Worm (Caenorhabditis elegans): ENCODE data around the gene C08F8.3.

The C08F8.3 gene

DNA sequence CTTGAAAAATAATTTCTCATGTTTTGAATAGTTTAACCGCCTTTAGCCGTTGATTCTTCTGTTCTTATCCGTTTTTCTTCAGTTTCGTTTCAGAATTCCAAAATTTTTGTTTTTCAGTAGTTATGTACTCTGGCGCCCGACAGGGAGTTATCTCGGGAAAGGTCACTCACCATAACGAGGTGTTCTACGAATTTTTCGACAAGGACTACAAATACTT, 11.7 kb upstream of the C08F8.3 start, which contains the start of gene F01G4.4:
Gene F01G4.4 (plus strand): TSS at position 118 of the 217 bp plus-strand sequence.
- TF ChIP-seq nhr-237 (tag; optimal IDR thresholded peaks at IDR 0.05) = no peak
- no peak for TF ChIP-seq elt-3 (tag; optimal IDR thresholded peaks at IDR 0.05)
- TF ChIP-seq egl-5 (tag; optimal IDR thresholded peaks at IDR 0.05) = no peak

DNA sequence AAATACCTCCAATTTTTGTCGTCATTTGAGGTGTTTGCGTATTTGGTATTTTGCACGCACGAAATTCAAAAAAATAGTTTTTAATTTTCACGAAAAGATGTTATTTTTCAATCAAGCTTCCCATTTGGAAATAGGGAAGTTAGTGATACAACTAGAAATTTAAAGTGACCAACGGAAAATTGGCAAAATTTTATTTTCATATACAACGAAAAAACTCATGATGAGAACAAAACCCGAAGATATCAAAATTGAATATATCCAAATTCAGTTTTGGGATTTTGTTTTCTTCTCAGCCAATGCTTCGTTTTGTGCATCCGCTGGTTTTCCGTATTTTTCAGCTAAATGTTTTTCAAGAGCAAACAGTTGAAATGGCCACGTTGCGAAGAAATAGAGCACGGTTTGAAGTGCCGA, 8.9 kb upstream of the C08F8.3 start:
- TF ChIP-seq eor-1 (tag; optimal IDR thresholded peaks at IDR 0.05) (no peak), ZK546.5 (tag; optimal IDR thresholded peaks at IDR 0.05) (no peak), nhr-43 (tag; optimal IDR thresholded peaks at IDR 0.05; ENCODE audit: poor library complexity, severe bottlenecking) (no peak), jun-1 (tag; optimal IDR thresholded peaks at IDR 0.05) (no peak), zag-1 (tag; optimal IDR thresholded peaks at IDR 0.05) (no peak), ceh-28 (tag; optimal IDR thresholded peaks at IDR 0.05) (no peak)

DNA sequence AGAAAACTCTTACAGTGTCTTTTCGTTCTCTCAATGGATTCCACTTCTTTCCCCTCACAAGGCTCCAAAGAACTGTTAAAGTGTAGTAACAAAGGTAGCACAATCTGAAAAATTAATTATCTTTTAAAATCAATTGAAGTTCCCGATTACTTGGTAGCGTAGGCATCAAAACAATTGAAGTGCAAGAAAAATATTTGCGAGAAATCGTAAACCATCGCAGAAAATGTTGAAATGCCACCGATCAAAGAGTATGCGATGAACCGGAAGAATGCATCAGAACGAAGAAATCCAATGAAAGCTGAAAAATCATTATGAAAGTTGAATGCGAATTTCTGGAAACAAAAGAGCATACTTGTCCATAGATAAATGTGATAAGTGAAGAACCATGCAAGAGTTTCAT, 8.4 kb upstream of the C08F8.3 start:
- TF ChIP-seq mml-1 (tag; optimal IDR thresholded peaks at IDR 0.05) (no peak), nfya-1 (tag; optimal IDR thresholded peaks at IDR 0.05; ENCODE audit: insufficient read depth) (no peak), jun-1 (tag; optimal IDR thresholded peaks at IDR 0.05) (no peak), nhr-12 (tag; optimal IDR thresholded peaks at IDR 0.05) (no peak), nhr-43 (tag; optimal IDR thresholded peaks at IDR 0.05; ENCODE audit: poor library complexity, severe bottlenecking) (no peak), lin-15B (tag; optimal IDR thresholded peaks at IDR 0.05) (no peak), hmg-11 (tag; optimal IDR thresholded peaks at IDR 0.05) (no peak)

DNA sequence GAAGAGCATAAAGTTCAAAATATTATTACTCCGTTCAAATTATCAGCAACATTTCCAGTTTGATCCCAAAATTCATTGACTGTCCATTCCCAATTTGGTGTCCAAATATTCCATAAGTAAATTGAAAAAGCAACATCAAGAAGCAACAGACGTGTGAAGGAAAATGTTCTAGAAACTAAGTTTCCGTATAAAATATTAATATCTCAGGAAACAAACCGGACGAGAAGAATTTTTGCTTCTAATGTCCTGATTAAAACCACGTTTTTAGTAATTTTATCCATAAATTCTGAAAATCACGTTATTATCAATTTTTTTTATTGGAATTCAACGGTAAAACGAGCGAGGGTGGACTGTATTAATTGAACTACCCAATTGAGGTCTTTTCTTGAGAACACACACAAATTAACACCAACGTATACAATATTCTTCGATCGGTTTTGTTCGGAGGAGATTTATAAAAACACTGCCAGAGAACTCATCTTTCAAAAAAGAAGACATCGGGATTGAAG, 7.8 kb upstream of the C08F8.3 start, which contains the start of gene pigq-1:
Gene pigq-1 (minus strand): TSS at position 286 of the 509 bp plus-strand sequence.
- TF ChIP-seq R02D3.7 (tag; optimal IDR thresholded peaks at IDR 0.05) (peak; percentile 49), lsy-12 (tag; optimal IDR thresholded peaks at IDR 0.05) (peak; percentile 65), ZK546.5 (tag; optimal IDR thresholded peaks at IDR 0.05) (peak; percentile 46), nhr-11 (tag; optimal IDR thresholded peaks at IDR 0.05) (no peak), nhr-12 (tag; optimal IDR thresholded peaks at IDR 0.05) (peak; percentile 17), tbx-2 (tag; optimal IDR thresholded peaks at IDR 0.05) (peak; percentile 49), ztf-4 (tag; optimal IDR thresholded peaks at IDR 0.05) (no peak), ceh-28 (tag; optimal IDR thresholded peaks at IDR 0.05) (peak; percentile 16), nhr-43 (tag; optimal IDR thresholded peaks at IDR 0.05; ENCODE audit: poor library complexity, severe bottlenecking) (peak; percentile 67), nhr-77 (tag; optimal IDR thresholded peaks at IDR 0.05) (no peak), ceh-16 (tag; optimal IDR thresholded peaks at IDR 0.05) (peak; percentile 10), pha-4 (tag; optimal IDR thresholded peaks at IDR 0.05) (peak; percentile 25), elt-1 (tag; optimal IDR thresholded peaks at IDR 0.05) (peak; percentile 17), aly-2 (tag; optimal IDR thresholded peaks at IDR 0.05) (peak; percentile 20), elt-2 (tag; optimal IDR thresholded peaks at IDR 0.05) (peak; percentile 19), zag-1 (tag; optimal IDR thresholded peaks at IDR 0.05) (peak; percentile 62), snpc-4 (tag; optimal IDR thresholded peaks at IDR 0.05) (no peak), nhr-23 (tag; optimal IDR thresholded peaks at IDR 0.05) (peak; percentile 16), ama-1 (optimal IDR thresholded peaks at IDR 0.05) (peak; percentile 61)

DNA sequence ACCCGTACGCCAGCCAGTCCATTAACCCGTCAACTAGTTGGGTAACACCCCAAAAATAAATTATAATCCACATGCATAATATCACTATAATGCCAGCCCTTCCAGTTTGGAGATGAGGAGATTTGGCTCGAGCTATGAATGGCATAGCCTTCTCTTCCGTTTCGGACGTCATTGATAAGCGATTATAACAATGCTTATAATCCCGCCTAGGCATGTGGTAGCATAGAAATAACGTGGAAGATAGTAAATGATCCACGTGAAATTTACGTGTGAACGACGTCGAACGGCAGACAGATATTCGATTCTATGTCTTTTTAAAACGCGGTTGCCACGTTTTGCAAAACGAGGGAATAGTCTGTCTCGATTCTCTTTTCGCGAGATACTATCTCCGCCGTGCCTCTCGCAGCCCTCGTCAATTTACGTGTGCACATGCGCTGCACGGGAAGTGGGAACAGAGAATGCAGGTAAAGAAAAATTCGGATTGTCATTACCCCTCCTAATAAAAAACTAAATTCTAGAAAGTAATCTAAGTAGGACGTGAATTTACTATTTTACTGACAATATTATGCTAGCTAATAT, 6.0 kb upstream of the C08F8.3 start:
- TF ChIP-seq mml-1 (tag; optimal IDR thresholded peaks at IDR 0.05) = peak; percentile 79
- peak; percentile 45 for TF ChIP-seq pqm-1 (tag; optimal IDR thresholded peaks at IDR 0.05)
- no peak for TF ChIP-seq ceh-9 (tag; optimal IDR thresholded peaks at IDR 0.05)
- TF ChIP-seq pha-4 (tag; optimal IDR thresholded peaks at IDR 0.05) = peak; percentile 11
- peak; percentile 27 for TF ChIP-seq nfya-1 (tag; optimal IDR thresholded peaks at IDR 0.05; ENCODE audit: insufficient read depth)
- TF ChIP-seq ama-1 (optimal IDR thresholded peaks at IDR 0.05) = peak; percentile 58
- TF ChIP-seq egl-5 (tag; optimal IDR thresholded peaks at IDR 0.05) = no peak
- TF ChIP-seq elt-2 (tag; optimal IDR thresholded peaks at IDR 0.05) = peak; percentile 25
- TF ChIP-seq nhr-43 (tag; optimal IDR thresholded peaks at IDR 0.05; ENCODE audit: poor library complexity, severe bottlenecking) = peak; percentile 20
- no peak for TF ChIP-seq ztf-11 (tag; optimal IDR thresholded peaks at IDR 0.05)

All from whole organism, L3 larva.